Worm (Caenorhabditis elegans) whole organism, early embryonic: ENCODE measurements around the gene itm-2.

Experiments
- B0310.2 ChIP-seq: sonication (generic microtip); optimal IDR thresholded peaks from 2 replicates; lab custom pipeline; 2016; ENCODE audit warnings: mild to moderate bottlenecking, missing genetic modification characterization, missing compliant biosample characterization
- ama-1 ChIP-seq: fragments of 150-350 bp; optimal IDR thresholded peaks from 2 replicates; lab custom pipeline; 2014
- ceh-13 ChIP-seq: fragments of 200-800 bp; sonication (Bioruptor generic); optimal IDR thresholded peaks from 2 replicates; lab custom pipeline; 2018; ENCODE audit warnings: mild to moderate bottlenecking, missing genetic modification characterization, missing compliant biosample characterization
- ceh-36 ChIP-seq: sonication (generic microtip); optimal IDR thresholded peaks from 2 replicates; lab custom pipeline; 2016; ENCODE audit warnings: missing genetic modification characterization, inconsistent platforms, missing compliant biosample characterization
- flt-1 ChIP-seq: fragments of 200-800 bp; sonication (Bioruptor generic); IDR thresholded peaks from 2 replicates; pipeline ENCODE4 v1.3.6; 2022; ENCODE audit warnings: missing genetic modification characterization, missing compliant biosample characterization
- hmbx-1 ChIP-seq: sonication (generic microtip); optimal IDR thresholded peaks from 2 replicates; lab custom pipeline; 2016; ENCODE audit warnings: mild to moderate bottlenecking, missing genetic modification characterization, missing compliant biosample characterization
- hmg-4 ChIP-seq: fragments of 200-800 bp; sonication (Bioruptor generic); optimal IDR thresholded peaks from 2 replicates; lab custom pipeline; 2018; ENCODE audit warnings: mild to moderate bottlenecking, missing genetic modification characterization, missing compliant biosample characterization
- scrt-1 ChIP-seq: fragments of 200-800 bp; sonication (Bioruptor generic); IDR thresholded peaks from 2 replicates; pipeline ENCODE4 v1.3.6; 2022; ENCODE audit warnings: missing genetic modification characterization, missing compliant biosample characterization
- sea-1 ChIP-seq: fragments of 200-800 bp; sonication (Bioruptor generic); conservative IDR thresholded peaks from 2 replicates; pipeline ENCODE4 v1.3.6; 2022; ENCODE audit warnings: missing genetic modification characterization, missing compliant biosample characterization
- tbx-11 ChIP-seq: fragments of 200-800 bp; sonication (Bioruptor generic); IDR thresholded peaks from 2 replicates; pipeline ENCODE4 v1.3.6; 2022; ENCODE audit warnings: missing genetic modification characterization, missing compliant biosample characterization
- tbx-37 ChIP-seq: fragments of 200-800 bp; sonication (Bioruptor generic); conservative IDR thresholded peaks from 2 replicates; pipeline ENCODE4 v1.3.6; 2022; ENCODE audit warnings: missing genetic modification reagents, missing genetic modification characterization, missing compliant biosample characterization

- TF ChIP-seq ceh-13 (no peak), ama-1 (lab: Kevin White, UChicago) (no peak), flt-1 (GFP tag; lab: Robert Waterston, UW) (no peak), sea-1 (no peak), tbx-11 (GFP tag; lab: Robert Waterston, UW) (no peak), hmg-4 (GFP tag; lab: Kevin White, UChicago) (no peak), scrt-1 (no peak), B0310.2 (no peak), hmbx-1 (tag; lab: Kevin White, UChicago) (no peak), ceh-36 (tag; lab: Kevin White, UChicago) (no peak), tbx-37 (no peak)
Observed at ce11 chrX:5465631-5466030, 20.7 kb downstream of the itm-2 start.
